Worm (Caenorhabditis elegans) whole organism, mixed stage, embryonic: ENCODE measurements around the gene set-2.

Source experiments
- M03D4.4 ChIP-seq: sonication (generic microtip); optimal IDR thresholded peaks from 2 replicates; lab custom pipeline; 2017; ENCODE audit warnings: mild to moderate bottlenecking, missing genetic modification characterization, missing compliant biosample characterization
- bed-3 ChIP-seq: fragments of 200-800 bp; sonication (Bioruptor generic); optimal IDR thresholded peaks from 3 replicates; lab custom pipeline; 2018; ENCODE audit warnings: mild to moderate bottlenecking, missing genetic modification characterization, moderate library complexity, missing compliant biosample characterization
- blmp-1 ChIP-seq: fragments of 150-350 bp; optimal IDR thresholded peaks from 2 replicates; lab custom pipeline; 2014; ENCODE audit warnings: missing biosample characterization, missing genetic modification characterization
- ceh-39 ChIP-seq: fragments of 150-350 bp; optimal IDR thresholded peaks from 2 replicates; lab custom pipeline; 2014; ENCODE audit warnings: missing biosample characterization, missing genetic modification characterization
- ceh-43 ChIP-seq: fragments of 200-800 bp; sonication (Bioruptor generic); optimal IDR thresholded peaks from 2 replicates; lab custom pipeline; 2018; ENCODE audit warnings: mild to moderate bottlenecking, missing genetic modification characterization, moderate library complexity, missing compliant biosample characterization
- cnd-1 ChIP-seq: fragments of 200-800 bp; sonication (Bioruptor generic); optimal IDR thresholded peaks from 2 replicates; lab custom pipeline; 2018; ENCODE audit warnings: mild to moderate bottlenecking, missing genetic modification characterization, missing compliant biosample characterization
- elt-1 ChIP-seq: sonication (generic microtip); optimal IDR thresholded peaks from 2 replicates; lab custom pipeline; 2017; ENCODE audit warnings: missing genetic modification characterization, mild to moderate bottlenecking, missing compliant biosample characterization, antibody characterized with exemption, moderate library complexity, borderline replicate concordance; ENCODE audit not compliant: insufficient read depth
- elt-3 ChIP-seq: fragments of 150-350 bp; optimal IDR thresholded peaks from 2 replicates; lab custom pipeline; 2014; ENCODE audit warnings: missing biosample characterization, missing genetic modification characterization
- hlh-1 ChIP-seq: fragments of 150-350 bp; optimal IDR thresholded peaks from 2 replicates; lab custom pipeline; 2014; ENCODE audit warnings: missing biosample characterization, missing genetic modification reagents, missing genetic modification characterization
- lin-13 ChIP-seq: fragments of 150-350 bp; optimal IDR thresholded peaks from 2 replicates; lab custom pipeline; 2014; ENCODE audit warnings: missing biosample characterization, missing genetic modification characterization
- lin-32 ChIP-seq: fragments of 200-800 bp; sonication (Bioruptor generic); optimal IDR thresholded peaks from 2 replicates; lab custom pipeline; 2018; ENCODE audit warnings: mild to moderate bottlenecking, missing genetic modification characterization, missing compliant biosample characterization
- lsy-2 ChIP-seq: fragments of 150-350 bp; optimal IDR thresholded peaks from 2 replicates; lab custom pipeline; 2014; ENCODE audit warnings: missing biosample characterization, missing genetic modification characterization
- mab-5 ChIP-seq: fragments of 150-350 bp; optimal IDR thresholded peaks from 2 replicates; lab custom pipeline; 2014; ENCODE audit warnings: missing biosample characterization, missing genetic modification characterization
- mep-1 ChIP-seq: fragments of 150-350 bp; optimal IDR thresholded peaks from 2 replicates; lab custom pipeline; 2017; ENCODE audit warnings: missing biosample characterization, missing genetic modification reagents, missing genetic modification characterization, inconsistent platforms
- nhr-12 ChIP-seq: fragments of 150-350 bp; optimal IDR thresholded peaks from 2 replicates; lab custom pipeline; 2014; ENCODE audit warnings: missing biosample characterization, missing genetic modification characterization
- nhr-2 ChIP-seq: fragments of 150-350 bp; optimal IDR thresholded peaks from 2 replicates; lab custom pipeline; 2014; ENCODE audit warnings: missing biosample characterization, missing genetic modification characterization
- nhr-237 ChIP-seq: fragments of 150-350 bp; optimal IDR thresholded peaks from 2 replicates; lab custom pipeline; 2014; ENCODE audit warnings: missing biosample characterization, missing genetic modification characterization
- nhr-28 ChIP-seq: fragments of 150-350 bp; optimal IDR thresholded peaks from 2 replicates; lab custom pipeline; 2014; ENCODE audit warnings: missing biosample characterization, missing genetic modification characterization
- nhr-76 ChIP-seq: sonication (generic microtip); optimal IDR thresholded peaks from 2 replicates; lab custom pipeline; 2017; ENCODE audit warnings: missing biosample characterization, missing genetic modification characterization
- pha-4 ChIP-seq: fragments of 150-350 bp; optimal IDR thresholded peaks from 2 replicates; lab custom pipeline; 2018; ENCODE audit warnings: missing biosample characterization, missing genetic modification reagents, missing genetic modification characterization
- sem-2 ChIP-seq: fragments of 200-800 bp; sonication (Bioruptor generic); optimal IDR thresholded peaks from 2 replicates; lab custom pipeline; 2018; ENCODE audit warnings: mild to moderate bottlenecking, missing genetic modification characterization, missing compliant biosample characterization
- snpc-4 ChIP-seq: fragments of 150-350 bp; optimal IDR thresholded peaks from 2 replicates; lab custom pipeline; 2014; ENCODE audit warnings: missing biosample characterization, missing genetic modification characterization
- sptf-1 ChIP-seq: sonication (generic microtip); optimal IDR thresholded peaks from 2 replicates; lab custom pipeline; 2017; ENCODE audit warnings: mild to moderate bottlenecking, missing genetic modification characterization, moderate library complexity, missing compliant biosample characterization
- tbx-8 ChIP-seq: fragments of 200-800 bp; sonication (Bioruptor generic); optimal IDR thresholded peaks from 2 replicates; lab custom pipeline; 2018; ENCODE audit warnings: mild to moderate bottlenecking, missing genetic modification characterization, moderate library complexity, missing compliant biosample characterization
- unc-120 ChIP-seq: sonication (generic microtip); optimal IDR thresholded peaks from 2 replicates; lab custom pipeline; 2017; ENCODE audit warnings: missing genetic modification characterization, missing compliant biosample characterization; ENCODE audit not compliant: poor library complexity, severe bottlenecking
- unc-39 ChIP-seq: fragments of 150-350 bp; optimal IDR thresholded peaks from 2 replicates; lab custom pipeline; 2014; ENCODE audit warnings: missing biosample characterization, missing genetic modification characterization
- unc-62 ChIP-seq: fragments of 150-350 bp; optimal IDR thresholded peaks from 2 replicates; lab custom pipeline; 2014; ENCODE audit warnings: missing biosample characterization, missing genetic modification reagents, missing genetic modification characterization
- zip-8 ChIP-seq: fragments of 150-350 bp; optimal IDR thresholded peaks from 2 replicates; lab custom pipeline; 2014; ENCODE audit warnings: missing biosample characterization, missing genetic modification characterization
- ztf-11 ChIP-seq: fragments of 150-350 bp; optimal IDR thresholded peaks from 2 replicates; lab custom pipeline; 2014; ENCODE audit warnings: missing biosample characterization, missing genetic modification characterization

Gene set-2

DNA sequence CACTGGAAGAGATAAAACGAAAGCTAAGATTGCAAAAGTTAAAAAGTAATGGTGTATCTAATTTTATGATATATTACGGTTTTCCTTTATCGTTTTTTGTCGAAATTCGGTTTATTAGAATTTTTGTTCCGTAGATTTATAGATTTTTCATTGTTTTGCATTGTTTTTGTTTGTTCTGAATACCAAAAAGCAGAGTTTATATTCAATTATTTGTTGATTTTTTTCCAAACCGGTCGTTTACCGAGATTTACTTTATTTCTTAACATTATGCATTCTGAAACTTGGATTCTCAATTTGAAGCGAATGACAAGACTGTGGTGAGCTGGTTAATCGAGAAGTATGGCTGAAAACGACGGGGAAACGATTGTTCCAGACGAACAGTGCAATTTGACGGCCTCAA lies 7.0 kb upstream of the set-2 start, which contains the start of gene fsn-1:
Gene fsn-1 (plus strand): TSS at position 301 of the 400 bp plus-strand sequence.
- TF ChIP-seq unc-39 (tag; lab: Kevin White, UChicago) (no peak), lin-13 (tag; lab: Kevin White, UChicago) (no peak), snpc-4 (tag; lab: Kevin White, UChicago) (no peak), mab-5 (no peak), tbx-8 (no peak), lsy-2 (tag; lab: Kevin White, UChicago) (no peak), unc-120 (tag; lab: Kevin White, UChicago) (no peak), zip-8 (tag; lab: Kevin White, UChicago) (no peak), nhr-12 (tag; lab: Kevin White, UChicago) (no peak), pha-4 (tag; lab: Kevin White, UChicago) (no peak), elt-3 (tag; lab: Kevin White, UChicago) (no peak), sem-2 (GFP tag; lab: Kevin White, UChicago) (no peak), ceh-43 (GFP tag; lab: Kevin White, UChicago) (no peak), lin-32 (GFP tag; lab: Kevin White, UChicago) (no peak), blmp-1 (tag; lab: Kevin White, UChicago) (no peak), nhr-28 (no peak)
- TF ChIP-seq, all 35 proteins: peak for 0

DNA sequence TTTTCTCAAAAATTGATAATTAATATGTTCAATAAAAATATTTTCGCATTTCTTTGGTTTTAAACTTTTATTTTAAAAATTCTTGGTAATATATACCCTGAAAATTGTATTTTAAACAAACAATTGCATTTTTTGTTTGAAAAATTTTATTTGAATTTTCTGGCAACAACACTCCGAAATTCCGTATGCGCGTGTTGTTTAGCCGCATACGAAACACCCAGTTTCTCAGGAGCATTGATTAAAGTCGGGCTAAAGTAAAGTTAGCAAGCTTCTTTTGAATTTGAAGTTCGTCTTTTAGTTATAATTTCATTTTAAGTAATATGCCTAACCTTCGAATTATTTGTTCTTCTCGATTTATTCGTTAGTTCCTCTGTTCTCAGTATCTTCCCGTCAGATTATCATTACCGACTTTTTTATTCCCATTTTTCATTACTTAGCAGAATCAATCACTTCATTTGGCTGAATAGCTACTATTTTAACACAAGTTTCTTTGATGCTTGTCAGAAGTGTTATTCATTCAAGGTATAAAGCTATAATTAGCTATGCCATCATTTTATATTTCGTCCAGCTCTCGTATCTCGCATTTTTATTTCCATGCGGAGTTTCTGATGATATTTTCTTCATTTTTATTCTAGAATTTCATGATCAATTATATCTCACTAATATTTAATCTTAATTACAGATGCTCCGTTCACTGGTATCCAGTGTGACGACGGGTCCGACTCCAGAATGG lies 5.1 kb upstream of the set-2 start, which contains the start of gene mrps-18C:
Gene mrps-18C (plus strand): TSS at position 683 of the 733 bp plus-strand sequence.
- TF ChIP-seq unc-120 (tag; lab: Kevin White, UChicago), result no peak
- TF ChIP-seq sptf-1 (tag; lab: Kevin White, UChicago), result no peak
- TF ChIP-seq ztf-11 (tag; lab: Kevin White, UChicago), result no peak
- TF ChIP-seq mep-1, result no peak
- TF ChIP-seq M03D4.4 (tag; lab: Kevin White, UChicago), result no peak
- TF ChIP-seq ceh-39 (tag; lab: Kevin White, UChicago), result no peak
- no peak for TF ChIP-seq sem-2 (GFP tag; lab: Kevin White, UChicago)
- no peak for TF ChIP-seq elt-3 (tag; lab: Kevin White, UChicago)
- TF ChIP-seq cnd-1 (tag; lab: Kevin White, UChicago), result no peak
- TF ChIP-seq nhr-2 (tag; lab: Kevin White, UChicago), result no peak
- no peak for TF ChIP-seq hlh-1
- no peak for TF ChIP-seq nhr-237 (tag; lab: Kevin White, UChicago)
- TF ChIP-seq lsy-2 (tag; lab: Kevin White, UChicago), result no peak
- TF ChIP-seq elt-1, result no peak
- no peak for TF ChIP-seq mab-5
- TF ChIP-seq lin-13 (tag; lab: Kevin White, UChicago), result no peak
- TF ChIP-seq nhr-12 (tag; lab: Kevin White, UChicago), result no peak
- TF ChIP-seq bed-3 (GFP tag; lab: Kevin White, UChicago), result no peak
- no peak for TF ChIP-seq tbx-8

DNA sequence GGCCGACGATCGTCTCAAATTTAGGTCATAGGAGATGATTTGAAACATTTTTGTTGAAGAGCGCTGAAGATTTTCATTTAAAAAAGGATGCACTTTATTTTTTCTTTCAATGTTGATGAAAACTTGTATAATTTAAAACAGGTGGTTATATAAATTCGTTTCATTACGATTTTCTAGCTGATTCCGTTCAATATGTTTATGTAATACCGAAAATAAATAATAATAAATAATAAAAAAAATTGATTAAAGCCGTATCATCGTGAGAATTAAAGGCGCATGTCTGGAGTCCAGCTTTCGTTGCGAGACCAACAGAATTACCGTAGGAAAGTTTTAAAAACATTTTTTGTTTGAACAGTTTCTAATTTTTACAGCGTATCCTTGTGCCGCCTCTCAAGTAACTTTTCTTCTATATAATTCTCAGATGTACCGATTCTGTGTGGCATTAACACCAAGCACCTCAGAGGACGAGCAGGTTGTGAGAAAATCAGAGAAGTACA lies 2.2 kb upstream of the set-2 start, which contains the start of the genes C26E6.12 and eri-9:
Gene C26E6.12 (minus strand): TSS at position 51 of the 497 bp plus-strand sequence.
Gene eri-9 (plus strand): TSS at position 248 of the 497 bp plus-strand sequence.
- no peak for TF ChIP-seq ceh-43 (GFP tag; lab: Kevin White, UChicago)
- TF ChIP-seq blmp-1 (tag; lab: Kevin White, UChicago), result no peak
- TF ChIP-seq hlh-1, result no peak
- no peak for TF ChIP-seq lin-32 (GFP tag; lab: Kevin White, UChicago)
- TF ChIP-seq unc-39 (tag; lab: Kevin White, UChicago), result no peak
- TF ChIP-seq nhr-237 (tag; lab: Kevin White, UChicago), result no peak
- no peak for TF ChIP-seq mep-1
- TF ChIP-seq, all 35 proteins: peak for 0

DNA sequence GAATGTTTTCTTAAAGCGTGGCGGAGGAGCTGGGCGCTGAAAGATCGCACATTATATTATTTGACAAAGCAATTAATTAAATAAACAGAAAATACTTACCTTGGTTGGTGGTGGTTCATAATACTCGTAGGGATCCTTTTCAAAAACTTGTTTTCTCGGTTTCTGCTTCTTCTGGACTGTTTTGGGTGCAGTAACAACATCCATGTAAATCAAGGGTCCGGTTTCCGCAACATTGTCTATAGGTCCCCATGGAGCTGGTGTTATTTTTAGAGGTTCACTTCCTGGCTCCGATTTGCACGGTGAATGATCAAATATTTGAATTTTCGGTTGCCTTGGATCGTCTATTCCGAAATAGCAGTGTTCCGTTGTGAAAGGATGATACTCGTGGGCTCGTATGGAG lies 5.9 kb downstream of the set-2 start:
- TF ChIP-seq nhr-237 (tag; lab: Kevin White, UChicago) (no peak), elt-1 (no peak), nhr-12 (tag; lab: Kevin White, UChicago) (no peak), unc-39 (tag; lab: Kevin White, UChicago) (no peak), mab-5 (no peak), ztf-11 (tag; lab: Kevin White, UChicago) (no peak), unc-62 (GFP tag; lab: Kevin White, UChicago) (no peak), ceh-43 (GFP tag; lab: Kevin White, UChicago) (no peak), unc-120 (tag; lab: Kevin White, UChicago) (no peak), cnd-1 (tag; lab: Kevin White, UChicago) (no peak), nhr-76 (tag; lab: Kevin White, UChicago) (no peak)
- TF ChIP-seq, all 35 proteins: peak for 0
